Fruit fly (Drosophila melanogaster) whole organism, embryonic: ENCODE results near the gene RpS17.
A peak's percentile ranks its signal among the peaks of the same experiment; 100 is the strongest.

Experiments used
- Atf-2 ChIP-seq: fragments of 200-800 bp; sonication (Bioruptor generic); optimal IDR thresholded peaks from 2 replicates; lab custom pipeline; 2016; ENCODE audit warnings: missing biosample characterization, missing genetic modification characterization
- CG1024 ChIP-seq: fragments of 200-800 bp; sonication (Bioruptor generic); IDR thresholded peaks from 2 replicates; pipeline ENCODE4 v1.3.6; 2022; ENCODE audit warnings: missing biosample characterization, missing genetic modification characterization
- CG10959 ChIP-seq: fragments of 200-800 bp; sonication (Bioruptor generic); IDR thresholded peaks from 2 replicates; pipeline ENCODE4 v1.3.6; 2022; ENCODE audit warnings: missing biosample characterization, missing genetic modification characterization
- CG11504 ChIP-seq: fragments of 200-800 bp; sonication (Bioruptor generic); optimal IDR thresholded peaks from 3 replicates; lab custom pipeline; 2019; ENCODE audit warnings: missing biosample characterization, mild to moderate bottlenecking, missing genetic modification characterization, moderate library complexity
- CG11696 ChIP-seq: fragments of 200-800 bp; sonication (Bioruptor generic); IDR thresholded peaks from 2 replicates; pipeline ENCODE4 v1.3.6; 2022; ENCODE audit warnings: missing biosample characterization, missing genetic modification characterization
- CG12219 ChIP-seq: fragments of 200-800 bp; sonication (Bioruptor generic); optimal IDR thresholded peaks from 3 replicates; lab custom pipeline; 2018; ENCODE audit warnings: missing biosample characterization, mild to moderate bottlenecking, missing genetic modification characterization
- CG12299 ChIP-seq: fragments of 200-800 bp; sonication (Bioruptor generic); optimal IDR thresholded peaks from 2 replicates; lab custom pipeline; 2018; ENCODE audit warnings: missing biosample characterization, mild to moderate bottlenecking, missing genetic modification characterization
- CG13424 ChIP-seq: fragments of 200-800 bp; sonication (Bioruptor generic); optimal IDR thresholded peaks from 2 replicates; lab custom pipeline; 2019; ENCODE audit warnings: missing biosample characterization, mild to moderate bottlenecking, missing genetic modification characterization, moderate library complexity
- CG14667 ChIP-seq: fragments of 200-800 bp; sonication (Bioruptor generic); IDR thresholded peaks from 2 replicates; pipeline ENCODE4 v1.3.6; 2022; ENCODE audit warnings: missing biosample characterization, missing genetic modification characterization
- CG15601 ChIP-seq: fragments of 200-800 bp; sonication (Bioruptor generic); optimal IDR thresholded peaks from 3 replicates; lab custom pipeline; 2019; ENCODE audit warnings: missing biosample characterization, mild to moderate bottlenecking, missing genetic modification characterization, moderate library complexity
- CG1647 ChIP-seq: fragments of 200-800 bp; sonication (Bioruptor generic); optimal IDR thresholded peaks from 3 replicates; lab custom pipeline; 2016; ENCODE audit warnings: missing biosample characterization, missing genetic modification characterization
- CG17912 ChIP-seq: fragments of 200-800 bp; sonication (Bioruptor generic); optimal IDR thresholded peaks from 2 replicates; lab custom pipeline; 2018; ENCODE audit warnings: missing biosample characterization, mild to moderate bottlenecking, missing genetic modification characterization
- CG1792 ChIP-seq: fragments of 200-800 bp; sonication (Bioruptor generic); optimal IDR thresholded peaks from 2 replicates; lab custom pipeline; 2016; ENCODE audit warnings: missing biosample characterization, missing genetic modification characterization
- CG18476 ChIP-seq: fragments of 200-800 bp; sonication (Bioruptor generic); optimal IDR thresholded peaks from 2 replicates; lab custom pipeline; 2016; ENCODE audit warnings: missing biosample characterization, mild to moderate bottlenecking, missing genetic modification characterization
- CG2202 ChIP-seq: fragments of 200-800 bp; sonication (Bioruptor generic); optimal IDR thresholded peaks from 2 replicates; lab custom pipeline; 2018; ENCODE audit warnings: missing biosample characterization, mild to moderate bottlenecking, missing genetic modification characterization
- CG33213 ChIP-seq: fragments of 200-800 bp; sonication (Bioruptor generic); optimal IDR thresholded peaks from 3 replicates; lab custom pipeline; 2016; ENCODE audit warnings: missing biosample characterization, missing genetic modification characterization
- CG3838 ChIP-seq: fragments of 200-800 bp; sonication (Bioruptor generic); optimal IDR thresholded peaks from 3 replicates; lab custom pipeline; 2016; ENCODE audit warnings: missing biosample characterization, missing genetic modification characterization
- CG7786 ChIP-seq: fragments of 200-800 bp; sonication (Bioruptor generic); optimal IDR thresholded peaks from 2 replicates; lab custom pipeline; 2016; ENCODE audit warnings: missing biosample characterization, missing genetic modification characterization
- CG8388 ChIP-seq: fragments of 200-800 bp; sonication (Bioruptor generic); optimal IDR thresholded peaks from 2 replicates; lab custom pipeline; 2019; ENCODE audit warnings: missing biosample characterization, mild to moderate bottlenecking, missing genetic modification characterization, moderate library complexity
- CG9609 ChIP-seq: fragments of 200-800 bp; sonication (Bioruptor generic); optimal IDR thresholded peaks from 3 replicates; lab custom pipeline; 2016; ENCODE audit warnings: missing biosample characterization, missing genetic modification characterization
- Eip74EF ChIP-seq, 2 experiments: fragments of 200-800 bp in 1 of 2; fragments of >200 bp in 1 of 2; sonication (Bioruptor generic) in 1 of 2; optimal IDR thresholded peaks; 2 replicates each; lab custom pipeline; 2017 to 2019; ENCODE audit warnings: missing biosample characterization in 2 of 2, missing genetic modification characterization in 2 of 2, mild to moderate bottlenecking in 1 of 2, moderate library complexity in 1 of 2
- HLH4C ChIP-seq: fragments of 200-800 bp; sonication (Bioruptor generic); IDR thresholded peaks from 3 replicates; pipeline ENCODE4 v1.3.6; 2022; ENCODE audit warnings: missing biosample characterization, missing genetic modification characterization; ENCODE audit not compliant: partially characterized antibody
- NC2α ChIP-seq: fragments of 200-800 bp; sonication (Bioruptor generic); optimal IDR thresholded peaks from 2 replicates; lab custom pipeline; 2016; ENCODE audit warnings: missing biosample characterization, missing genetic modification characterization
- PHDP ChIP-seq: fragments of 200-800 bp; sonication (Bioruptor generic); optimal IDR thresholded peaks from 3 replicates; lab custom pipeline; 2018; ENCODE audit warnings: missing biosample characterization, mild to moderate bottlenecking, missing genetic modification characterization, moderate library complexity
- Rfx ChIP-seq: fragments of 200-800 bp; sonication (Bioruptor generic); IDR thresholded peaks from 2 replicates; pipeline ENCODE4 v1.3.6; 2022; ENCODE audit warnings: missing biosample characterization, missing genetic modification characterization
- Sox102F ChIP-seq: fragments of 200-800 bp; sonication (Bioruptor generic); optimal IDR thresholded peaks from 2 replicates; lab custom pipeline; 2018; ENCODE audit warnings: missing biosample characterization, mild to moderate bottlenecking, missing genetic modification characterization, moderate library complexity
- Trl ChIP-seq, 3 experiments: fragments of >200 bp in 2 of 3; fragments of 200-800 bp in 1 of 3; sonication (Bioruptor generic) in 1 of 3; optimal IDR thresholded peaks; 2 replicates in 1 of 3; 3 replicates in 2 of 3; lab custom pipeline; 2016 to 2017; ENCODE audit warnings: missing biosample characterization in 1 of 3, missing genetic modification characterization in 1 of 3
- ab ChIP-seq: fragments of 200-800 bp; sonication (Bioruptor generic); optimal IDR thresholded peaks from 2 replicates; lab custom pipeline; 2016; ENCODE audit warnings: missing biosample characterization, missing genetic modification characterization
- caup ChIP-seq: fragments of 200-800 bp; sonication (Bioruptor generic); optimal IDR thresholded peaks from 3 replicates; lab custom pipeline; 2017; ENCODE audit warnings: missing biosample characterization, mild to moderate bottlenecking, missing genetic modification characterization, moderate library complexity; ENCODE audit not compliant: severe bottlenecking
- chif ChIP-seq, 2 experiments: fragments of 200-800 bp; sonication (Bioruptor generic); optimal IDR thresholded peaks; 3 replicates each; lab custom pipeline; 2016; ENCODE audit warnings: missing biosample characterization in 2 of 2, missing genetic modification characterization in 2 of 2
- corto ChIP-seq: fragments of 200-800 bp; sonication (Bioruptor generic); optimal IDR thresholded peaks from 2 replicates; lab custom pipeline; 2016; ENCODE audit warnings: missing biosample characterization, mild to moderate bottlenecking, missing genetic modification characterization, moderate library complexity
- grn ChIP-seq: fragments of 200-800 bp; sonication (Bioruptor generic); optimal IDR thresholded peaks from 3 replicates; lab custom pipeline; 2017; ENCODE audit warnings: missing biosample characterization, missing genetic modification characterization
- h ChIP-seq: fragments of >200 bp; optimal IDR thresholded peaks from 2 replicates; lab custom pipeline; 2017
- jigr1 ChIP-seq: fragments of 200-800 bp; sonication (Bioruptor generic); IDR thresholded peaks from 3 replicates; pipeline ENCODE4 v1.3.6; 2022; ENCODE audit warnings: missing biosample characterization, missing genetic modification characterization
- kay ChIP-seq: fragments of 200-800 bp; sonication (Bioruptor generic); optimal IDR thresholded peaks from 2 replicates; lab custom pipeline; 2016; ENCODE audit warnings: missing biosample characterization, missing genetic modification characterization
- maf-S ChIP-seq: fragments of 200-800 bp; sonication (Bioruptor generic); optimal IDR thresholded peaks from 2 replicates; lab custom pipeline; 2016; ENCODE audit warnings: missing biosample characterization, missing genetic modification characterization
- mam ChIP-seq: fragments of 200-800 bp; sonication (Bioruptor generic); optimal IDR thresholded peaks from 3 replicates; lab custom pipeline; 2016; ENCODE audit warnings: missing biosample characterization, missing genetic modification characterization
- nerfin-2 ChIP-seq: fragments of 200-800 bp; sonication (Bioruptor generic); IDR thresholded peaks from 2 replicates; pipeline ENCODE4 v1.3.6; 2022; ENCODE audit warnings: missing biosample characterization, missing genetic modification characterization; ENCODE audit not compliant: partially characterized antibody
- pan ChIP-seq, 4 experiments: fragments of >200 bp in 3 of 4; fragments of 200-800 bp in 1 of 4; sonication (Bioruptor generic) in 1 of 4; optimal IDR thresholded peaks in 3 of 4; IDR thresholded peaks in 1 of 4; 2 replicates each; pipeline versions ENCODE4 v1.3.6 to Lab custom; 2017 to 2022; ENCODE audit warnings: missing biosample characterization in 2 of 4, missing genetic modification characterization in 2 of 4, mixed read lengths in 1 of 4
- pum ChIP-seq: fragments of 200-800 bp; sonication (Bioruptor generic); optimal IDR thresholded peaks from 2 replicates; lab custom pipeline; 2016; ENCODE audit warnings: missing biosample characterization, missing genetic modification characterization
- ranshi ChIP-seq: fragments of 200-800 bp; sonication (Bioruptor generic); IDR thresholded peaks from 2 replicates; pipeline ENCODE4 v1.3.6; 2022; ENCODE audit warnings: missing biosample characterization, missing genetic modification characterization
- run ChIP-seq: fragments of 200-800 bp; sonication (Bioruptor generic); optimal IDR thresholded peaks from 3 replicates; lab custom pipeline; 2018; ENCODE audit warnings: missing biosample characterization, mild to moderate bottlenecking, missing genetic modification characterization
- scrt ChIP-seq: fragments of 200-800 bp; sonication (Bioruptor generic); optimal IDR thresholded peaks from 2 replicates; lab custom pipeline; 2018; ENCODE audit warnings: missing biosample characterization, mild to moderate bottlenecking, missing genetic modification characterization, moderate library complexity
- sima ChIP-seq: fragments of 200-800 bp; sonication (Bioruptor generic); optimal IDR thresholded peaks from 2 replicates; lab custom pipeline; 2016; ENCODE audit warnings: missing biosample characterization, missing genetic modification characterization
- slp2 ChIP-seq: fragments of 200-800 bp; sonication (Bioruptor generic); optimal IDR thresholded peaks from 2 replicates; lab custom pipeline; 2016; ENCODE audit warnings: missing biosample characterization, missing genetic modification characterization
- ssp ChIP-seq: fragments of 200-800 bp; sonication (Bioruptor generic); IDR thresholded peaks from 2 replicates; pipeline ENCODE4 v1.3.6; 2022; ENCODE audit warnings: missing biosample characterization, missing genetic modification characterization
- stwl ChIP-seq: fragments of 200-800 bp; sonication (Bioruptor generic); optimal IDR thresholded peaks from 3 replicates; lab custom pipeline; 2018; ENCODE audit warnings: missing biosample characterization, mild to moderate bottlenecking, missing genetic modification characterization, moderate library complexity
- tll ChIP-seq, 2 experiments: fragments of 200-800 bp in 1 of 2; fragments of >200 bp in 1 of 2; sonication (Bioruptor generic) in 1 of 2; optimal IDR thresholded peaks; 2 replicates each; lab custom pipeline; 2017 to 2019; ENCODE audit warnings: missing biosample characterization in 2 of 2, missing genetic modification characterization in 2 of 2, mild to moderate bottlenecking in 1 of 2, moderate library complexity in 1 of 2

RpS17 gene

dm6 chr3L:9399013-9399750, 30.4 kb downstream of the RpS17 start, which contains the start of gene CG4080 (continued):
- no peak for TF ChIP-seq CG9609 (GFP tag; lab: Kevin White, UChicago)
- TF ChIP-seq sima (GFP tag; lab: Kevin White, UChicago) = no peak
- TF ChIP-seq scrt = peak; percentile 46
- TF ChIP-seq Atf-2 (GFP tag; lab: Kevin White, UChicago) = no peak
- TF ChIP-seq ab (GFP tag; lab: Kevin White, UChicago) = no peak
- no peak for TF ChIP-seq tll (GFP tag; optimal IDR thresholded peaks at IDR 0.05; lab: Kevin White, UChicago)
- peak; percentile 10 for TF ChIP-seq CG12299
- TF ChIP-seq Rfx (GFP tag; lab: Robert Waterston, UW) = no peak
- TF ChIP-seq pan (optimal IDR thresholded peaks at IDR 0.05; lab: Kevin White, UChicago) = no peak
- TF ChIP-seq pan (GFP tag; optimal IDR thresholded peaks at IDR 0.05 in 1 of 2, IDR thresholded peaks at IDR 0.05 in 1 of 2) = peak in 1 of 2 experiments; percentile 7
- no peak for TF ChIP-seq CG7786 (GFP tag; lab: Kevin White, UChicago)
- TF ChIP-seq CG12219 (GFP tag; lab: Kevin White, UChicago) = no peak
- TF ChIP-seq CG11696 (GFP tag; lab: Robert Waterston, UW) = no peak
- peak; percentile 86 for TF ChIP-seq stwl
- TF ChIP-seq corto (GFP tag; lab: Kevin White, UChicago) = peak; percentile 32
- TF ChIP-seq CG1024 (GFP tag; lab: Robert Waterston, UW) = no peak
- TF ChIP-seq CG3838 (GFP tag; lab: Kevin White, UChicago) = peak; percentile 15
- TF ChIP-seq Eip74EF (GFP tag; optimal IDR thresholded peaks at IDR 0.05; lab: Kevin White, UChicago) = no peak
- TF ChIP-seq CG14667 (GFP tag; lab: Robert Waterston, UW) = no peak
- peak; percentile 43 for TF ChIP-seq PHDP (tag; lab: Kevin White, UChicago)
- no peak for TF ChIP-seq mam
- TF ChIP-seq CG13424 (tag; lab: Kevin White, UChicago) = peak; percentile 17
- TF ChIP-seq run (tag; lab: Kevin White, UChicago) = no peak
- no peak for TF ChIP-seq CG8388 (GFP tag; lab: Kevin White, UChicago)
- no peak; the same call in none of the 2 replicates for TF ChIP-seq nerfin-2 (GFP tag; lab: Robert Waterston, UW)
- TF ChIP-seq caup (GFP tag; lab: Kevin White, UChicago) = peak; percentile 33
- peak; percentile 73 for TF ChIP-seq HLH4C (GFP tag; lab: Robert Waterston, UW)
- no peak for TF ChIP-seq ssp (GFP tag; lab: Robert Waterston, UW)
- no peak for TF ChIP-seq maf-S (GFP tag; lab: Kevin White, UChicago)
- TF ChIP-seq Sox102F (GFP tag; lab: Kevin White, UChicago) = no peak
- TF ChIP-seq grn (GFP tag; lab: Kevin White, UChicago) = peak; percentile 26
- no peak for TF ChIP-seq CG1792 (GFP tag; lab: Kevin White, UChicago)
- TF ChIP-seq CG1647 (GFP tag; lab: Kevin White, UChicago) = no peak
- TF ChIP-seq CG15601 (tag; lab: Kevin White, UChicago) = peak; percentile 57
- TF ChIP-seq CG11504 (tag; lab: Kevin White, UChicago) = no peak
- no peak; the same call in 2 of the 3 replicates for TF ChIP-seq jigr1 (GFP tag; lab: Robert Waterston, UW)
- no peak for TF ChIP-seq kay (GFP tag; lab: Kevin White, UChicago)
- no peak for TF ChIP-seq Trl (optimal IDR thresholded peaks at IDR 0.05; lab: Kevin White, UChicago)
- no peak for TF ChIP-seq Trl (GFP tag; optimal IDR thresholded peaks at IDR 0.05; lab: Kevin White, UChicago)
- no peak for TF ChIP-seq NC2α (GFP tag; lab: Kevin White, UChicago)
- TF ChIP-seq CG10959 (GFP tag; lab: Robert Waterston, UW) = no peak
- no peak for TF ChIP-seq CG2202 (tag; lab: Kevin White, UChicago)
- TF ChIP-seq ranshi (GFP tag; lab: Robert Waterston, UW) = peak; percentile 82; the same call in 1 of the 2 replicates
- no peak for TF ChIP-seq slp2 (GFP tag; lab: Kevin White, UChicago)
- TF ChIP-seq CG17912 (GFP tag; lab: Kevin White, UChicago) = peak; percentile 34
- no peak for TF ChIP-seq h
- peak in 1 of 2 experiments; percentile 34 for TF ChIP-seq chif (GFP tag; optimal IDR thresholded peaks at IDR 0.05; lab: Kevin White, UChicago)
- peak; percentile 25 for TF ChIP-seq CG33213 (GFP tag; lab: Kevin White, UChicago)
- TF ChIP-seq CG18476 (GFP tag; lab: Kevin White, UChicago) = peak; percentile 30
- no peak for TF ChIP-seq pum (GFP tag; lab: Kevin White, UChicago)
